Worm (Caenorhabditis elegans): Measurements from ENCODE around the gene Y57G11C.1131.

Gene Y57G11C.1131

ce11 chrIV:14954842-14955241 lies 22.1 kb downstream of the Y57G11C.1131 start:
- TF ChIP-seq cey-2 (tag; optimal IDR thresholded peaks at IDR 0.05; ENCODE audit: borderline replicate concordance, insufficient read depth) (no peak), zip-11 (GFP tag; IDR thresholded peaks at IDR 0.05) (no peak), lsy-2 (tag; optimal IDR thresholded peaks at IDR 0.05) (peak in 1 of 2 experiments; percentile 55)

ce11 chrIV:14956693-14957281 lies 24.0 kb downstream of the Y57G11C.1131 start:
- TF ChIP-seq daf-16 (GFP tag; optimal IDR thresholded peaks at IDR 0.05) (no peak), daf-16 (tag; optimal IDR thresholded peaks at IDR 0.05) (no peak), mes-2 (tag; optimal IDR thresholded peaks at IDR 0.05; ENCODE audit: poor library complexity, severe bottlenecking) (peak; percentile 51), Y5F2A.4 (GFP tag; optimal IDR thresholded peaks at IDR 0.05) (no peak), R02D3.7 (tag; optimal IDR thresholded peaks at IDR 0.05) (peak; percentile 64), gei-8 (GFP tag; optimal IDR thresholded peaks at IDR 0.05) (no peak), ZK546.5 (tag; optimal IDR thresholded peaks at IDR 0.05) (no peak), F26F4.8 (GFP tag; conservative IDR thresholded peaks at IDR 0.05) (no peak), snpc-1.2 (GFP tag; IDR thresholded peaks at IDR 0.05) (peak; percentile 95), ceh-62 (tag; optimal IDR thresholded peaks at IDR 0.05) (no peak), ceh-32 (tag; optimal IDR thresholded peaks at IDR 0.05; ENCODE audit: poor library complexity) (no peak), lin-38 (GFP tag; IDR thresholded peaks at IDR 0.05) (peak; percentile 77), dpl-1 (GFP tag; optimal IDR thresholded peaks at IDR 0.05) (peak; percentile 22), Y48G9A.11 (GFP tag; IDR thresholded peaks at IDR 0.05) (0 out of 2 replicates have a peak, but pooled peaks have one; percentile 8), daf-8 (GFP tag; IDR thresholded peaks at IDR 0.05) (no peak), fos-1 (tag; optimal IDR thresholded peaks at IDR 0.05) (no peak), aha-1 (tag) (peak; percentile 75), ama-1 (optimal IDR thresholded peaks at IDR 0.05) (no peak), D1046.2 (GFP tag; IDR thresholded peaks at IDR 0.05) (no peak), ceh-44 (GFP tag; IDR thresholded peaks at IDR 0.05) (no peak), unc-130 (GFP tag; optimal IDR thresholded peaks at IDR 0.05) (peak; percentile 32)

- no peak for TF ChIP-seq D1046.2 (GFP tag; IDR thresholded peaks at IDR 0.05)
- no peak for TF ChIP-seq fos-1 (tag; optimal IDR thresholded peaks at IDR 0.05)
- TF ChIP-seq nhr-11 (tag; optimal IDR thresholded peaks at IDR 0.05) = no peak
- TF ChIP-seq tra-1 (GFP tag; IDR thresholded peaks at IDR 0.05) = no peak
- peak; percentile 53 for TF ChIP-seq lin-38 (GFP tag; IDR thresholded peaks at IDR 0.05)
- TF ChIP-seq duxl-1 (tag; optimal IDR thresholded peaks at IDR 0.05; ENCODE audit: poor library complexity) = no peak
- peak; percentile 82 for TF ChIP-seq snpc-1.2 (GFP tag; IDR thresholded peaks at IDR 0.05)
These were observed 25.8 kb downstream of the Y57G11C.1131 start, which contains the start of gene Y41E3.1 for ce11 chrIV:14958551-14958950. Gene Y41E3.1, minus strand, starts transcription at chrIV:14958874.

- peak; percentile 96 for TF ChIP-seq lin-38 (GFP tag; IDR thresholded peaks at IDR 0.05)
- TF ChIP-seq nhr-77 (tag; optimal IDR thresholded peaks at IDR 0.05) = peak; percentile 72
- peak; percentile 11 for TF ChIP-seq duxl-1 (tag; optimal IDR thresholded peaks at IDR 0.05; ENCODE audit: poor library complexity)
- TF ChIP-seq lin-15B (tag; optimal IDR thresholded peaks at IDR 0.05) = no peak
- peak; percentile 44 for TF ChIP-seq hlh-30 (tag; optimal IDR thresholded peaks at IDR 0.05; ENCODE audit: insufficient read depth)
- TF ChIP-seq hlh-11 (tag; optimal IDR thresholded peaks at IDR 0.05) = no peak
- TF ChIP-seq mxl-3 (GFP tag; optimal IDR thresholded peaks at IDR 0.05) = no peak
- TF ChIP-seq nhr-6 (tag; optimal IDR thresholded peaks at IDR 0.05) = peak; percentile 89
- TF ChIP-seq php-3 (GFP tag; IDR thresholded peaks at IDR 0.05) = peak; percentile 73; the same call in 1 of the 2 replicates
- peak; percentile 55 for TF ChIP-seq fkh-10 (GFP tag; optimal IDR thresholded peaks at IDR 0.05)
- TF ChIP-seq aly-2 (tag; optimal IDR thresholded peaks at IDR 0.05) = no peak
- peak; percentile 68 for TF ChIP-seq mep-1 (tag; optimal IDR thresholded peaks at IDR 0.05)
- peak; percentile 30 for TF ChIP-seq aha-1 (tag)
- TF ChIP-seq snpc-4 (tag; optimal IDR thresholded peaks at IDR 0.05) = no peak
- TF ChIP-seq F10B5.3 (tag; optimal IDR thresholded peaks at IDR 0.05) = no peak
- TF ChIP-seq snpc-1.2 (GFP tag; IDR thresholded peaks at IDR 0.05) = peak; percentile 97
- TF ChIP-seq pqm-1 (tag; optimal IDR thresholded peaks at IDR 0.05) = peak; percentile 96
- peak; percentile 62 for TF ChIP-seq dve-1 (tag; optimal IDR thresholded peaks at IDR 0.05; ENCODE audit: insufficient read depth)
- no peak for TF ChIP-seq lin-39 (tag; optimal IDR thresholded peaks at IDR 0.05)
- TF ChIP-seq arid-1 (GFP tag; conservative IDR thresholded peaks at IDR 0.05) = no peak
- TF ChIP-seq hmg-1.1 (GFP tag; IDR thresholded peaks at IDR 0.05) = peak; percentile 41
- no peak for TF ChIP-seq lsy-2 (tag; optimal IDR thresholded peaks at IDR 0.05)
- TF ChIP-seq nhr-11 (tag; optimal IDR thresholded peaks at IDR 0.05) = peak; percentile 74
- TF ChIP-seq daf-16 (GFP tag; optimal IDR thresholded peaks at IDR 0.05) = no peak
- peak; percentile 74 for TF ChIP-seq daf-16 (tag; optimal IDR thresholded peaks at IDR 0.05)
- peak; percentile 32 for TF ChIP-seq ztf-7 (tag; optimal IDR thresholded peaks at IDR 0.05)
These were observed 26.6 kb downstream of the Y57G11C.1131 start for ce11 chrIV:14959375-14959774.

Measured in whole organism, L4 larva.